Worm (Caenorhabditis elegans): ENCODE measurements around the gene srh-299.

DNA sequence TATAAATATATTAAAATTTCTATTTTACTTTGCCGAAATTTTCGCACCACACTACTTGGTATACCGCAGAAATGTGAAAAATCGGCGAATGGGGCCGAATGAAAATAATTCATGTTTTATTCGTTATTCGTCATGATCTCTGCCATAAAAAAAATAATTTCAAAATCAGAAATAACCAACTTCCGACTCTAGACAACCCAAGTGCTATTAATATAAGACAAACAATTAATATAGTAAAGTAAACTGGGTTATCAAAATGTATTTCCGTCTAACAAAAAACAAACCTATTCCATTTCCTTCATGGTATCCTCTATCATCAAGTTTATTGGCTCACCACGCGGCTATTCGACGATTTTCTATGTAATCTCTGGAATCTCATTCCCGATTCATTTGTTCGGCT, 2.7 kb downstream of the srh-299 start, which contains the start of gene srh-293:
- TF ChIP-seq ref-1 (GFP tag; conservative IDR thresholded peaks at IDR 0.05), result no peak
- TF ChIP-seq med-1 (GFP tag; optimal IDR thresholded peaks at IDR 0.05; ENCODE audit: insufficient read depth), result no peak
